Worm (Caenorhabditis elegans): Measurements from ENCODE around the gene pgp-7.

Gene pgp-7

ce11 chrX:10890965-10891364, 20.9 kb upstream of the pgp-7 start, which contains the start of gene F47B10.4:
Gene F47B10.4 (plus strand): TSS chrX:10891265.
- TF ChIP-seq hnd-1 (tag; optimal IDR thresholded peaks at IDR 0.05) (no peak), flt-1 (GFP tag; IDR thresholded peaks at IDR 0.05) (no peak), hmg-4 (GFP tag; optimal IDR thresholded peaks at IDR 0.05) (no peak), ama-1 (optimal IDR thresholded peaks at IDR 0.05) (no peak), pes-1 (GFP tag; IDR thresholded peaks at IDR 0.05) (no peak), scrt-1 (GFP tag; IDR thresholded peaks at IDR 0.05) (no peak), F13C5.2 (tag; optimal IDR thresholded peaks at IDR 0.05) (no peak), sea-1 (GFP tag; conservative IDR thresholded peaks at IDR 0.05) (no peak)

ce11 chrX:10890456-10890855, 20.4 kb upstream of the pgp-7 start, which contains the start of gene F47B10.5:
Gene F47B10.5 (minus strand): TSS chrX:10890556.
- no peak for TF ChIP-seq scrt-1 (GFP tag; IDR thresholded peaks at IDR 0.05)
- no peak for TF ChIP-seq ceh-13 (GFP tag; optimal IDR thresholded peaks at IDR 0.05)
- no peak for TF ChIP-seq ama-1 (optimal IDR thresholded peaks at IDR 0.05)
- TF ChIP-seq hmbx-1 (tag; optimal IDR thresholded peaks at IDR 0.05): no peak
- TF ChIP-seq tbx-11 (GFP tag; IDR thresholded peaks at IDR 0.05): no peak
- TF ChIP-seq hnd-1 (tag; optimal IDR thresholded peaks at IDR 0.05): no peak
- no peak for TF ChIP-seq hmg-4 (GFP tag; optimal IDR thresholded peaks at IDR 0.05)
- no peak for TF ChIP-seq sea-1 (GFP tag; conservative IDR thresholded peaks at IDR 0.05)
- TF ChIP-seq ceh-36 (tag; optimal IDR thresholded peaks at IDR 0.05): no peak
- TF ChIP-seq ets-7 (tag; optimal IDR thresholded peaks at IDR 0.05): no peak
- no peak for TF ChIP-seq pes-1 (GFP tag; IDR thresholded peaks at IDR 0.05)

ce11 chrX:10888201-10888600, 18.2 kb upstream of the pgp-7 start, which contains the start of gene F47B10.6:
Gene F47B10.6 (plus strand): TSS chrX:10888501.
- TF ChIP-seq hnd-1 (tag; optimal IDR thresholded peaks at IDR 0.05) (no peak), ceh-36 (tag; optimal IDR thresholded peaks at IDR 0.05) (no peak), aly-1 (tag; optimal IDR thresholded peaks at IDR 0.05) (no peak), ets-7 (tag; optimal IDR thresholded peaks at IDR 0.05) (no peak), tbx-37 (GFP tag; conservative IDR thresholded peaks at IDR 0.05) (no peak), hmbx-1 (tag; optimal IDR thresholded peaks at IDR 0.05) (no peak), hmg-4 (GFP tag; optimal IDR thresholded peaks at IDR 0.05) (no peak), pes-1 (GFP tag; IDR thresholded peaks at IDR 0.05) (no peak), F13C5.2 (tag; optimal IDR thresholded peaks at IDR 0.05) (no peak), tra-4 (tag; optimal IDR thresholded peaks at IDR 0.05) (no peak), sea-1 (GFP tag; conservative IDR thresholded peaks at IDR 0.05) (no peak), ama-1 (optimal IDR thresholded peaks at IDR 0.05) (no peak), tbx-11 (GFP tag; IDR thresholded peaks at IDR 0.05) (no peak)

- TF ChIP-seq flt-1 (GFP tag; IDR thresholded peaks at IDR 0.05) (no peak), B0310.2 (tag; optimal IDR thresholded peaks at IDR 0.05) (no peak), aly-1 (tag; optimal IDR thresholded peaks at IDR 0.05) (no peak), tbx-11 (GFP tag; IDR thresholded peaks at IDR 0.05) (no peak), F13C5.2 (tag; optimal IDR thresholded peaks at IDR 0.05) (no peak), ets-7 (tag; optimal IDR thresholded peaks at IDR 0.05) (no peak), hmbx-1 (tag; optimal IDR thresholded peaks at IDR 0.05) (no peak), pes-1 (GFP tag; IDR thresholded peaks at IDR 0.05) (no peak), ceh-36 (tag; optimal IDR thresholded peaks at IDR 0.05) (no peak), ceh-13 (GFP tag; optimal IDR thresholded peaks at IDR 0.05) (no peak), ama-1 (optimal IDR thresholded peaks at IDR 0.05) (no peak), scrt-1 (GFP tag; IDR thresholded peaks at IDR 0.05) (no peak), tbx-37 (GFP tag; conservative IDR thresholded peaks at IDR 0.05) (no peak), hnd-1 (tag; optimal IDR thresholded peaks at IDR 0.05) (no peak)
Observed at ce11 chrX:10885872-10886271, 15.8 kb upstream of the pgp-7 start, which contains the start of gene T21E8.5. Gene T21E8.5 (plus strand): TSS chrX:10886172.

- no peak for TF ChIP-seq tbx-11 (GFP tag; IDR thresholded peaks at IDR 0.05)
- TF ChIP-seq tra-4 (tag; optimal IDR thresholded peaks at IDR 0.05): no peak
- no peak for TF ChIP-seq hmbx-1 (tag; optimal IDR thresholded peaks at IDR 0.05)
- no peak for TF ChIP-seq ets-7 (tag; optimal IDR thresholded peaks at IDR 0.05)
- TF ChIP-seq hmg-4 (GFP tag; optimal IDR thresholded peaks at IDR 0.05): no peak
- no peak for TF ChIP-seq pes-1 (GFP tag; IDR thresholded peaks at IDR 0.05)
Observed at ce11 chrX:10883203-10883602, 13.2 kb upstream of the pgp-7 start, which contains the start of gene T21E8.7. Gene T21E8.7 (plus strand): TSS chrX:10883503.

ce11 chrX:10881984-10882383, 11.9 kb upstream of the pgp-7 start, which contains the start of gene T21E8.6:
Gene T21E8.6 (plus strand): TSS chrX:10882284.
- no peak for TF ChIP-seq flt-1 (GFP tag; IDR thresholded peaks at IDR 0.05)

- TF ChIP-seq hmbx-1 (tag; optimal IDR thresholded peaks at IDR 0.05) (no peak), scrt-1 (GFP tag; IDR thresholded peaks at IDR 0.05) (no peak), tbx-37 (GFP tag; conservative IDR thresholded peaks at IDR 0.05) (no peak), hmg-4 (GFP tag; optimal IDR thresholded peaks at IDR 0.05) (no peak), aly-1 (tag; optimal IDR thresholded peaks at IDR 0.05) (no peak), pes-1 (GFP tag; IDR thresholded peaks at IDR 0.05) (no peak), ama-1 (optimal IDR thresholded peaks at IDR 0.05) (no peak), tra-4 (tag; optimal IDR thresholded peaks at IDR 0.05) (no peak), hnd-1 (tag; optimal IDR thresholded peaks at IDR 0.05) (no peak), ceh-36 (tag; optimal IDR thresholded peaks at IDR 0.05) (no peak), B0310.2 (tag; optimal IDR thresholded peaks at IDR 0.05) (no peak), tbx-11 (GFP tag; IDR thresholded peaks at IDR 0.05) (no peak), ets-7 (tag; optimal IDR thresholded peaks at IDR 0.05) (no peak), sea-1 (GFP tag; conservative IDR thresholded peaks at IDR 0.05) (no peak)
Observed at ce11 chrX:10880509-10880908, 10.5 kb upstream of the pgp-7 start, which contains the start of gene T21E8.4. Gene T21E8.4 (plus strand): TSS chrX:10880809.

ce11 chrX:10877138-10877743, 7.2 kb upstream of the pgp-7 start, which contains the start of gene pgp-6:
Gene pgp-6 (minus strand): TSS chrX:10877425.
- TF ChIP-seq ama-1 (optimal IDR thresholded peaks at IDR 0.05): no peak
- no peak for TF ChIP-seq aly-1 (tag; optimal IDR thresholded peaks at IDR 0.05)
- no peak for TF ChIP-seq ceh-36 (tag; optimal IDR thresholded peaks at IDR 0.05)
- TF ChIP-seq hmg-4 (GFP tag; optimal IDR thresholded peaks at IDR 0.05): no peak
- no peak for TF ChIP-seq B0310.2 (tag; optimal IDR thresholded peaks at IDR 0.05)
- no peak for TF ChIP-seq tbx-37 (GFP tag; conservative IDR thresholded peaks at IDR 0.05)
- TF ChIP-seq tra-4 (tag; optimal IDR thresholded peaks at IDR 0.05): no peak
